Fruit fly (Drosophila melanogaster) whole organism, prepupa: Measurements from ENCODE around the gene sosie.

Experiments used
- Hr39 ChIP-seq: fragments of 200-800 bp; sonication (Bioruptor generic); optimal IDR thresholded peaks from 2 replicates; lab custom pipeline; 2016; ENCODE audit warnings: missing biosample characterization, missing genetic modification characterization
- Lpt ChIP-seq: fragments of 200-800 bp; sonication (Bioruptor generic); optimal IDR thresholded peaks from 3 replicates; lab custom pipeline; 2016; ENCODE audit warnings: missing biosample characterization, missing genetic modification characterization

DNA sequence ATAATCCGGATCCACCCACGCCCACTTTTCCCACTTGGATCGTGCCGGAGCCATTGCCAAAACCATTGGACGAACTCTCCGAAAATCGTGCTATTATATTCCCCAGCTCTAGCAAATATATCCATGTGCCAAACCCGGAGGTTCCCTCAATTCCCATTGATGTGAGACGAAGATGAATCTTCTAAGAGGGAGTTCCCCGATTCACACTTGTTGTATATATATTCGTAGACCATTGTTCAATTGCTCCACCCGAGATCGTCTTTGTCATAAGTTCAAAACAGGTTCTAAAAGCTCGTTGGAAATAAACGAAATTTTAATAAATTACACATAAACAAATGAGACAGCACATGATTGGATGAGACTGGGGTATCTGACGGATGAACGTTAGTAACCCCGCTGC is 30.1 kb downstream of the sosie start:
- TF ChIP-seq Lpt (GFP tag; lab: Kevin White, UChicago) (no peak), Hr39 (GFP tag; lab: Kevin White, UChicago) (no peak)
